Fruit fly (Drosophila melanogaster) whole organism, embryonic: ENCODE results near the gene Actbeta.
A peak's percentile ranks its signal among the peaks of the same experiment; 100 is the strongest.

Experiments
- Ada2b ChIP-seq: fragments of 200-800 bp; sonication (Bioruptor generic); IDR thresholded peaks from 2 replicates; pipeline ENCODE4 v1.3.6; 2022; ENCODE audit warnings: missing biosample characterization, missing genetic modification characterization
- Bgb ChIP-seq: fragments of 200-800 bp; sonication (Bioruptor generic); IDR thresholded peaks from 2 replicates; pipeline ENCODE4 v1.3.6; 2022; ENCODE audit warnings: missing biosample characterization, missing genetic modification characterization; ENCODE audit not compliant: partially characterized antibody
- CG10654 ChIP-seq: fragments of 200-800 bp; sonication (Bioruptor generic); optimal IDR thresholded peaks from 2 replicates; lab custom pipeline; 2016; ENCODE audit warnings: missing biosample characterization, missing genetic modification characterization
- CG14860 ChIP-seq: fragments of 200-800 bp; sonication (Bioruptor generic); IDR thresholded peaks from 3 replicates; pipeline ENCODE4 v1.3.6; 2022; ENCODE audit warnings: missing biosample characterization, missing genetic modification characterization; ENCODE audit not compliant: partially characterized antibody
- CG14965 ChIP-seq: fragments of 200-800 bp; sonication (Bioruptor generic); optimal IDR thresholded peaks from 2 replicates; lab custom pipeline; 2016; ENCODE audit warnings: missing biosample characterization, missing genetic modification characterization, borderline replicate concordance
- CG17359 ChIP-seq: fragments of 200-800 bp; sonication (Bioruptor generic); optimal IDR thresholded peaks from 3 replicates; lab custom pipeline; 2018; ENCODE audit warnings: missing biosample characterization, mild to moderate bottlenecking, missing genetic modification characterization, moderate library complexity
- CG1792 ChIP-seq: fragments of 200-800 bp; sonication (Bioruptor generic); optimal IDR thresholded peaks from 2 replicates; lab custom pipeline; 2016; ENCODE audit warnings: missing biosample characterization, missing genetic modification characterization
- CG2202 ChIP-seq: fragments of 200-800 bp; sonication (Bioruptor generic); optimal IDR thresholded peaks from 2 replicates; lab custom pipeline; 2018; ENCODE audit warnings: missing biosample characterization, mild to moderate bottlenecking, missing genetic modification characterization
- CG31441 ChIP-seq: fragments of 200-800 bp; sonication (Bioruptor generic); IDR thresholded peaks from 2 replicates; pipeline ENCODE4 v1.3.6; 2022; ENCODE audit warnings: missing biosample characterization, missing genetic modification characterization
- CG33557 ChIP-seq: fragments of 200-800 bp; sonication (Bioruptor generic); optimal IDR thresholded peaks from 2 replicates; lab custom pipeline; 2019; ENCODE audit warnings: missing biosample characterization, mild to moderate bottlenecking, missing genetic modification characterization, moderate library complexity
- CG3407 ChIP-seq: fragments of 200-800 bp; sonication (Bioruptor generic); optimal IDR thresholded peaks from 2 replicates; lab custom pipeline; 2018; ENCODE audit warnings: missing biosample characterization, mild to moderate bottlenecking, missing genetic modification characterization
- CG3838 ChIP-seq: fragments of 200-800 bp; sonication (Bioruptor generic); optimal IDR thresholded peaks from 3 replicates; lab custom pipeline; 2016; ENCODE audit warnings: missing biosample characterization, missing genetic modification characterization
- CG7271 ChIP-seq: fragments of 200-800 bp; sonication (Bioruptor generic); optimal IDR thresholded peaks from 2 replicates; lab custom pipeline; 2018; ENCODE audit warnings: missing biosample characterization, mild to moderate bottlenecking, missing genetic modification characterization, moderate library complexity
- CG7928 ChIP-seq: fragments of 200-800 bp; sonication (Bioruptor generic); optimal IDR thresholded peaks from 2 replicates; lab custom pipeline; 2017; ENCODE audit warnings: missing biosample characterization, mild to moderate bottlenecking, missing genetic modification characterization
- CG8290 ChIP-seq, 3 experiments: fragments of 200-800 bp; sonication (Bioruptor generic); optimal IDR thresholded peaks; 2 replicates each; lab custom pipeline; 2016 to 2019; ENCODE audit warnings: missing biosample characterization in 3 of 3, missing genetic modification characterization in 3 of 3, mild to moderate bottlenecking in 2 of 3, moderate library complexity in 1 of 3
- CG9932 ChIP-seq: fragments of 200-800 bp; sonication (Bioruptor generic); IDR thresholded peaks from 2 replicates; pipeline ENCODE4 v1.3.6; 2022; ENCODE audit warnings: missing biosample characterization, missing genetic modification characterization
- CkIIα-i1 ChIP-seq: fragments of 200-800 bp; sonication (Bioruptor generic); IDR thresholded peaks from 2 replicates; pipeline ENCODE4 v1.3.6; 2022; ENCODE audit warnings: missing biosample characterization, missing genetic modification characterization
- CoRest ChIP-seq: fragments of 200-800 bp; sonication (Bioruptor generic); optimal IDR thresholded peaks from 3 replicates; lab custom pipeline; 2018; ENCODE audit warnings: missing biosample characterization, mild to moderate bottlenecking, missing genetic modification characterization, moderate library complexity
- Deaf1 ChIP-seq: fragments of 200-800 bp; optimal IDR thresholded peaks from 3 replicates; lab custom pipeline; 2019; ENCODE audit warnings: missing biosample characterization, mild to moderate bottlenecking, missing genetic modification characterization, moderate library complexity
- Dek ChIP-seq: fragments of 200-800 bp; sonication (Bioruptor generic); optimal IDR thresholded peaks from 3 replicates; lab custom pipeline; 2019; ENCODE audit warnings: missing biosample characterization, mild to moderate bottlenecking, missing genetic modification characterization, moderate library complexity
- Dll ChIP-seq: fragments of 200-800 bp; sonication (Bioruptor generic); IDR thresholded peaks from 4 replicates; pipeline ENCODE4 v1.3.6; 2022; ENCODE audit warnings: missing biosample characterization, missing genetic modification characterization; ENCODE audit not compliant: partially characterized antibody
- Fer2 ChIP-seq: fragments of 200-800 bp; sonication (Bioruptor generic); optimal IDR thresholded peaks from 2 replicates; lab custom pipeline; 2018; ENCODE audit warnings: missing biosample characterization, mild to moderate bottlenecking, missing genetic modification characterization, moderate library complexity
- Fer3 ChIP-seq: fragments of 200-800 bp; sonication (Bioruptor generic); optimal IDR thresholded peaks from 2 replicates; lab custom pipeline; 2018; ENCODE audit warnings: missing biosample characterization, mild to moderate bottlenecking, missing genetic modification characterization, moderate library complexity
- Gsc ChIP-seq: fragments of 200-800 bp; sonication (Bioruptor generic); IDR thresholded peaks from 2 replicates; pipeline ENCODE4 v1.3.6; 2022; ENCODE audit warnings: missing biosample characterization, missing genetic modification characterization
- Hmx ChIP-seq: fragments of 200-800 bp; sonication (Bioruptor generic); optimal IDR thresholded peaks from 2 replicates; lab custom pipeline; 2016; ENCODE audit warnings: missing biosample characterization, missing genetic modification characterization
- MESR4 ChIP-seq: fragments of 200-800 bp; sonication (Bioruptor generic); optimal IDR thresholded peaks from 2 replicates; lab custom pipeline; 2018; ENCODE audit warnings: missing biosample characterization, mild to moderate bottlenecking, missing genetic modification characterization, moderate library complexity
- NC2β ChIP-seq: fragments of 200-800 bp; sonication (Bioruptor generic); optimal IDR thresholded peaks from 2 replicates; lab custom pipeline; 2016; ENCODE audit warnings: missing biosample characterization, missing genetic modification characterization
- Nf-YB ChIP-seq: fragments of 200-800 bp; sonication (Bioruptor generic); optimal IDR thresholded peaks from 3 replicates; lab custom pipeline; 2019; ENCODE audit warnings: missing biosample characterization, mild to moderate bottlenecking, missing genetic modification characterization, moderate library complexity
- Oli ChIP-seq: fragments of 200-800 bp; sonication (Bioruptor generic); optimal IDR thresholded peaks from 2 replicates; lab custom pipeline; 2018; ENCODE audit warnings: missing biosample characterization, mild to moderate bottlenecking, missing genetic modification characterization, moderate library complexity
- Scr ChIP-seq: fragments of 200-800 bp; sonication (Bioruptor generic); IDR thresholded peaks from 2 replicates; pipeline ENCODE4 v1.3.6; 2022; ENCODE audit warnings: missing biosample characterization, missing genetic modification characterization; ENCODE audit not compliant: partially characterized antibody
- Sin3A ChIP-seq: fragments of >200 bp; optimal IDR thresholded peaks from 2 replicates; lab custom pipeline; 2018
- Stat92E ChIP-seq, 3 experiments: fragments of >200 bp in 2 of 3; fragments of 200-800 bp in 1 of 3; sonication (Bioruptor generic) in 1 of 3; optimal IDR thresholded peaks; 2 replicates each; lab custom pipeline; 2017 to 2019; ENCODE audit warnings: missing biosample characterization in 3 of 3, missing genetic modification characterization in 3 of 3, mild to moderate bottlenecking in 1 of 3, moderate library complexity in 1 of 3
- Trl ChIP-seq, 3 experiments: fragments of >200 bp in 2 of 3; fragments of 200-800 bp in 1 of 3; sonication (Bioruptor generic) in 1 of 3; optimal IDR thresholded peaks; 2 replicates in 1 of 3; 3 replicates in 2 of 3; lab custom pipeline; 2016 to 2017; ENCODE audit warnings: missing biosample characterization in 1 of 3, missing genetic modification characterization in 1 of 3
- Usf ChIP-seq: fragments of 200-800 bp; sonication (Bioruptor generic); optimal IDR thresholded peaks from 2 replicates; lab custom pipeline; 2017; ENCODE audit warnings: missing genotype, missing biosample characterization, missing genetic modification characterization
- ato ChIP-seq: fragments of 200-800 bp; sonication (Bioruptor generic); IDR thresholded peaks from 2 replicates; pipeline ENCODE4 v1.3.6; 2022; ENCODE audit warnings: missing biosample characterization, missing genetic modification characterization; ENCODE audit not compliant: partially characterized antibody
- caup ChIP-seq: fragments of 200-800 bp; sonication (Bioruptor generic); optimal IDR thresholded peaks from 3 replicates; lab custom pipeline; 2017; ENCODE audit warnings: missing biosample characterization, mild to moderate bottlenecking, missing genetic modification characterization, moderate library complexity; ENCODE audit not compliant: severe bottlenecking
- chinmo ChIP-seq: fragments of 200-800 bp; sonication (Bioruptor generic); IDR thresholded peaks from 4 replicates; pipeline ENCODE4 v1.3.6; 2022; ENCODE audit warnings: missing biosample characterization, missing genetic modification characterization; ENCODE audit not compliant: partially characterized antibody
- danr ChIP-seq: fragments of 200-800 bp; sonication (Bioruptor generic); IDR thresholded peaks from 2 replicates; pipeline ENCODE4 v1.3.6; 2022; ENCODE audit warnings: missing biosample characterization, missing genetic modification characterization
- ftz-f1 ChIP-seq: fragments of 200-800 bp; sonication (Bioruptor generic); optimal IDR thresholded peaks from 2 replicates; lab custom pipeline; 2016; ENCODE audit warnings: missing biosample characterization, missing genetic modification characterization
- grn ChIP-seq: fragments of 200-800 bp; sonication (Bioruptor generic); optimal IDR thresholded peaks from 3 replicates; lab custom pipeline; 2017; ENCODE audit warnings: missing biosample characterization, missing genetic modification characterization
- gt ChIP-seq: fragments of 200-800 bp; sonication (Bioruptor generic); IDR thresholded peaks from 2 replicates; pipeline ENCODE4 v1.3.6; 2022; ENCODE audit warnings: missing biosample characterization, missing genetic modification characterization
- lbe ChIP-seq: fragments of 200-800 bp; sonication (Bioruptor generic); optimal IDR thresholded peaks from 2 replicates; lab custom pipeline; 2016; ENCODE audit warnings: missing biosample characterization, mild to moderate bottlenecking, missing genetic modification characterization
- maf-S ChIP-seq: fragments of 200-800 bp; sonication (Bioruptor generic); optimal IDR thresholded peaks from 2 replicates; lab custom pipeline; 2016; ENCODE audit warnings: missing biosample characterization, missing genetic modification characterization
- rib ChIP-seq: fragments of 200-800 bp; sonication (Bioruptor generic); IDR thresholded peaks from 2 replicates; pipeline ENCODE4 v1.3.6; 2022; ENCODE audit warnings: missing biosample characterization, missing genetic modification characterization
- run ChIP-seq: fragments of 200-800 bp; sonication (Bioruptor generic); optimal IDR thresholded peaks from 3 replicates; lab custom pipeline; 2018; ENCODE audit warnings: missing biosample characterization, mild to moderate bottlenecking, missing genetic modification characterization
- salm ChIP-seq: fragments of 200-800 bp; sonication (Bioruptor generic); optimal IDR thresholded peaks from 2 replicates; lab custom pipeline; 2018; ENCODE audit warnings: missing biosample characterization, mild to moderate bottlenecking, missing genetic modification characterization
- sens-2 ChIP-seq: fragments of 200-800 bp; sonication (Bioruptor generic); IDR thresholded peaks from 2 replicates; pipeline ENCODE4 v1.3.6; 2022; ENCODE audit warnings: missing biosample characterization, missing genetic modification characterization
- sisA ChIP-seq: fragments of 200-800 bp; sonication (Bioruptor generic); IDR thresholded peaks from 2 replicates; pipeline ENCODE4 v1.3.6; 2022; ENCODE audit warnings: missing biosample characterization, missing genetic modification characterization
- usp ChIP-seq: fragments of >200 bp; optimal IDR thresholded peaks from 2 replicates; lab custom pipeline; 2017; ENCODE audit warnings: missing biosample characterization, missing genetic modification characterization

Actbeta gene

dm6 chr4:1060373-1061094 is 24.1 kb downstream of the Actbeta start, which contains the start of gene apolpp (continued):
- TF ChIP-seq CG14860 (GFP tag; lab: Robert Waterston, UW) (no peak), sisA (GFP tag; lab: Robert Waterston, UW) (no peak), Oli (tag; lab: Kevin White, UChicago) (no peak), CG7271 (tag; lab: Kevin White, UChicago) (no peak), NC2β (no peak), CG9932 (GFP tag; lab: Robert Waterston, UW) (no peak), usp (GFP tag; lab: Kevin White, UChicago) (no peak), Sin3A (no peak), maf-S (GFP tag; lab: Kevin White, UChicago) (no peak), CG14965 (GFP tag; lab: Kevin White, UChicago) (no peak), CG17359 (tag; lab: Kevin White, UChicago) (no peak), caup (GFP tag; lab: Kevin White, UChicago) (no peak), ato (GFP tag; lab: Robert Waterston, UW) (no peak), Gsc (GFP tag; lab: Robert Waterston, UW) (no peak), gt (GFP tag; lab: Robert Waterston, UW) (no peak), Ada2b (no peak), chinmo (GFP tag; lab: Robert Waterston, UW) (no peak), CG3838 (GFP tag; lab: Kevin White, UChicago) (no peak), Fer3 (no peak), CG2202 (tag; lab: Kevin White, UChicago) (no peak), Usf (GFP tag; lab: Kevin White, UChicago) (no peak), Fer2 (tag; lab: Kevin White, UChicago) (no peak), Dll (GFP tag; lab: Robert Waterston, UW) (no peak), lbe (GFP tag; lab: Kevin White, UChicago) (no peak), CG1792 (GFP tag; lab: Kevin White, UChicago) (no peak), CG8290 (GFP tag; optimal IDR thresholded peaks at IDR 0.05; lab: Kevin White, UChicago) (peak; percentile 78), CG8290 (tag; optimal IDR thresholded peaks at IDR 0.05; lab: Kevin White, UChicago) (peak in 1 of 2 experiments; percentile 81), CoRest (tag; lab: Kevin White, UChicago) (peak; percentile 51), CkIIα-i1 (GFP tag; lab: Robert Waterston, UW) (no peak), Stat92E (GFP tag; optimal IDR thresholded peaks at IDR 0.05; lab: Kevin White, UChicago) (no peak), Trl (optimal IDR thresholded peaks at IDR 0.05; lab: Kevin White, UChicago) (no peak), Trl (GFP tag; optimal IDR thresholded peaks at IDR 0.05; lab: Kevin White, UChicago) (no peak), Deaf1 (tag; lab: Kevin White, UChicago) (no peak), rib (GFP tag; lab: Robert Waterston, UW) (no peak), Hmx (GFP tag; lab: Kevin White, UChicago) (no peak), Dek (tag; lab: Kevin White, UChicago) (no peak), CG3407 (GFP tag; lab: Kevin White, UChicago) (no peak), run (tag; lab: Kevin White, UChicago) (no peak), CG33557 (no peak), Nf-YB (GFP tag; lab: Kevin White, UChicago) (no peak), grn (no peak), salm (no peak), CG31441 (peak; percentile 35; the same call in 1 of the 2 replicates), MESR4 (GFP tag; lab: Kevin White, UChicago) (peak; percentile 56), Scr (GFP tag; lab: Robert Waterston, UW) (no peak), CG10654 (GFP tag; lab: Kevin White, UChicago) (no peak), CG7928 (GFP tag; lab: Kevin White, UChicago) (no peak), danr (GFP tag; lab: Robert Waterston, UW) (no peak), Bgb (GFP tag; lab: Robert Waterston, UW) (no peak), ftz-f1 (GFP tag; lab: Kevin White, UChicago) (no peak), sens-2 (GFP tag; lab: Robert Waterston, UW) (no peak)
